Worm (Caenorhabditis elegans) whole organism, young adult: ENCODE data around the gene nekl-4.

Experiments
- C17E4.6 ChIP-seq: fragments of 200-800 bp; sonication (Bioruptor generic); IDR thresholded peaks from 2 replicates; pipeline ENCODE4 v1.3.6; 2022; ENCODE audit warnings: missing genetic modification reagents, missing genetic modification characterization, missing compliant biosample characterization
- F10E7.11 ChIP-seq: sonication (generic microtip); optimal IDR thresholded peaks from 2 replicates; lab custom pipeline; 2017; ENCODE audit warnings: mild to moderate bottlenecking, missing genetic modification characterization, moderate library complexity, missing compliant biosample characterization
- F23B12.7 ChIP-seq: sonication (generic microtip); optimal IDR thresholded peaks from 2 replicates; lab custom pipeline; 2017; ENCODE audit warnings: missing genetic modification characterization, mild to moderate bottlenecking, missing compliant biosample characterization, antibody characterized with exemption, moderate library complexity; ENCODE audit not compliant: insufficient read depth
- F39B2.1 ChIP-seq: fragments of 200-800 bp; sonication (Bioruptor generic); IDR thresholded peaks from 2 replicates; pipeline ENCODE4 v1.3.6; 2022; ENCODE audit warnings: missing genetic modification reagents, missing genetic modification characterization, missing compliant biosample characterization
- F49E8.2 ChIP-seq: sonication (generic microtip); optimal IDR thresholded peaks from 3 replicates; lab custom pipeline; 2017; ENCODE audit warnings: missing genetic modification characterization, mild to moderate bottlenecking, missing compliant biosample characterization, antibody characterized with exemption, moderate library complexity; ENCODE audit not compliant: insufficient read depth
- F52B5.7 ChIP-seq: sonication (generic microtip); optimal IDR thresholded peaks from 2 replicates; lab custom pipeline; 2016; ENCODE audit warnings: mild to moderate bottlenecking, missing genetic modification characterization, missing compliant biosample characterization
- F55B11.4 ChIP-seq: sonication (generic microtip); optimal IDR thresholded peaks from 2 replicates; lab custom pipeline; 2016; ENCODE audit warnings: missing compliant biosample characterization, missing genetic modification characterization, borderline replicate concordance; ENCODE audit not compliant: insufficient read depth
- F57A8.1 ChIP-seq: fragments of 200-800 bp; sonication (Bioruptor generic); optimal IDR thresholded peaks from 2 replicates; lab custom pipeline; 2018; ENCODE audit warnings: mild to moderate bottlenecking, missing genetic modification characterization, moderate library complexity, missing compliant biosample characterization
- K11D2.4 ChIP-seq: fragments of 200-800 bp; sonication (Bioruptor generic); IDR thresholded peaks from 2 replicates; pipeline ENCODE4 v1.3.6; 2022; ENCODE audit warnings: missing genetic modification reagents, missing genetic modification characterization, missing compliant biosample characterization
- Y53G8AR.9 ChIP-seq: fragments of 200-800 bp; sonication (Bioruptor generic); conservative IDR thresholded peaks from 2 replicates; pipeline ENCODE4 v1.3.6; 2022; ENCODE audit warnings: missing genetic modification reagents, missing genetic modification characterization, missing compliant biosample characterization
- aptf-3 ChIP-seq: fragments of 200-800 bp; sonication (Bioruptor generic); IDR thresholded peaks from 2 replicates; pipeline ENCODE4 v1.3.6; 2022; ENCODE audit warnings: missing genetic modification characterization, missing compliant biosample characterization
- athp-1 ChIP-seq: sonication (generic microtip); optimal IDR thresholded peaks from 2 replicates; lab custom pipeline; 2017; ENCODE audit warnings: mild to moderate bottlenecking, missing genetic modification characterization, missing compliant biosample characterization
- attf-3 ChIP-seq: fragments of 200-800 bp; sonication (Bioruptor generic); conservative IDR thresholded peaks from 2 replicates; pipeline ENCODE4 v1.3.6; 2022; ENCODE audit warnings: missing genetic modification reagents, missing genetic modification characterization, missing compliant biosample characterization
- attf-5 ChIP-seq: fragments of 200-800 bp; sonication (Bioruptor generic); optimal IDR thresholded peaks from 2 replicates; lab custom pipeline; 2018; ENCODE audit warnings: mild to moderate bottlenecking, missing genetic modification characterization, missing compliant biosample characterization
- bed-2 ChIP-seq: fragments of 200-800 bp; sonication (Bioruptor generic); IDR thresholded peaks from 2 replicates; pipeline ENCODE4 v1.3.6; 2022; ENCODE audit warnings: missing genetic modification reagents, missing genetic modification characterization, missing compliant biosample characterization
- cebp-2 ChIP-seq: fragments of 200-800 bp; sonication (Bioruptor generic); IDR thresholded peaks from 2 replicates; pipeline ENCODE4 v1.3.6; 2022; ENCODE audit warnings: missing genetic modification characterization, missing compliant biosample characterization
- ceh-100 ChIP-seq: fragments of 200-800 bp; sonication (Bioruptor generic); IDR thresholded peaks from 2 replicates; pipeline ENCODE4 v1.3.6; 2022; ENCODE audit warnings: missing genetic modification reagents, missing genetic modification characterization, missing compliant biosample characterization
- ceh-27 ChIP-seq: fragments of 200-800 bp; sonication (Bioruptor generic); optimal IDR thresholded peaks from 2 replicates; lab custom pipeline; 2018; ENCODE audit warnings: mild to moderate bottlenecking, missing genetic modification characterization, moderate library complexity, missing compliant biosample characterization
- ceh-79 ChIP-seq: sonication (generic microtip); optimal IDR thresholded peaks from 2 replicates; lab custom pipeline; 2017; ENCODE audit warnings: mild to moderate bottlenecking, missing genetic modification characterization, missing compliant biosample characterization
- ekl-4 ChIP-seq: fragments of 200-800 bp; sonication (Bioruptor generic); IDR thresholded peaks from 2 replicates; pipeline ENCODE4 v1.3.6; 2022; ENCODE audit warnings: missing genetic modification reagents, missing genetic modification characterization, missing compliant biosample characterization
- ets-4 ChIP-seq: fragments of 200-800 bp; sonication (Bioruptor generic); optimal IDR thresholded peaks from 2 replicates; lab custom pipeline; 2018; ENCODE audit warnings: mild to moderate bottlenecking, missing genetic modification characterization, missing compliant biosample characterization
- fkh-3 ChIP-seq: sonication (generic microtip); optimal IDR thresholded peaks from 2 replicates; lab custom pipeline; 2016; ENCODE audit warnings: mild to moderate bottlenecking, missing genetic modification characterization, missing compliant biosample characterization
- hmg-20 ChIP-seq: fragments of 200-800 bp; sonication (Bioruptor generic); IDR thresholded peaks from 2 replicates; pipeline ENCODE4 v1.3.6; 2022; ENCODE audit warnings: missing genetic modification reagents, missing genetic modification characterization, missing compliant biosample characterization
- hrde-1 ChIP-seq: sonication (generic microtip); optimal IDR thresholded peaks from 2 replicates; lab custom pipeline; 2016; ENCODE audit warnings: missing genetic modification characterization, mild to moderate bottlenecking, missing compliant biosample characterization, moderate library complexity, missing genotype, missing genetic modification reagents, borderline replicate concordance
- hsf-1 ChIP-seq: fragments of 200-800 bp; sonication (Bioruptor generic); IDR thresholded peaks from 2 replicates; pipeline ENCODE4 v1.3.6; 2022; ENCODE audit warnings: missing genetic modification reagents, missing genetic modification characterization, missing compliant biosample characterization
- let-526 ChIP-seq: fragments of 200-800 bp; sonication (Bioruptor generic); IDR thresholded peaks from 2 replicates; pipeline ENCODE4 v1.3.6; 2022; ENCODE audit warnings: missing genetic modification reagents, missing genetic modification characterization, missing compliant biosample characterization
- lir-1 ChIP-seq: fragments of 200-800 bp; sonication (Bioruptor generic); conservative IDR thresholded peaks from 2 replicates; pipeline ENCODE4 v1.3.6; 2022; ENCODE audit warnings: missing genetic modification reagents, missing genetic modification characterization, missing compliant biosample characterization
- lsy-27 ChIP-seq: sonication (generic microtip); optimal IDR thresholded peaks from 2 replicates; lab custom pipeline; 2017; ENCODE audit warnings: missing genetic modification characterization, mild to moderate bottlenecking, missing compliant biosample characterization, antibody characterized with exemption, missing genotype, borderline replicate concordance; ENCODE audit not compliant: insufficient read depth
- madf-3 ChIP-seq: fragments of 200-800 bp; sonication (Bioruptor generic); IDR thresholded peaks from 2 replicates; pipeline ENCODE4 v1.3.6; 2022; ENCODE audit warnings: missing genetic modification reagents, missing genetic modification characterization, missing compliant biosample characterization
- madf-6 ChIP-seq: fragments of 200-800 bp; sonication (Bioruptor generic); IDR thresholded peaks from 2 replicates; pipeline ENCODE4 v1.3.6; 2022; ENCODE audit warnings: missing genetic modification reagents, missing genetic modification characterization, missing compliant biosample characterization
- mxl-1 ChIP-seq: sonication (generic microtip); optimal IDR thresholded peaks from 2 replicates; lab custom pipeline; 2016; ENCODE audit warnings: missing genetic modification characterization, missing compliant biosample characterization
- nfya-1 ChIP-seq: sonication (generic microtip); optimal IDR thresholded peaks from 2 replicates; lab custom pipeline; 2017; ENCODE audit warnings: antibody characterized with exemption, missing compliant biosample characterization, missing genetic modification characterization, borderline replicate concordance; ENCODE audit not compliant: insufficient read depth
- nfyb-1 ChIP-seq: fragments of 200-800 bp; sonication (Bioruptor generic); IDR thresholded peaks from 2 replicates; pipeline ENCODE4 v1.3.6; 2022; ENCODE audit warnings: missing genetic modification reagents, missing genetic modification characterization, missing compliant biosample characterization
- nhr-179 ChIP-seq: sonication (generic microtip); optimal IDR thresholded peaks from 2 replicates; lab custom pipeline; 2016; ENCODE audit warnings: mild to moderate bottlenecking, missing genetic modification characterization, missing compliant biosample characterization
- nhr-90 ChIP-seq: sonication (generic microtip); optimal IDR thresholded peaks from 2 replicates; lab custom pipeline; 2016; ENCODE audit warnings: missing genotype, mild to moderate bottlenecking, missing genetic modification characterization, missing compliant biosample characterization
- rec-8 ChIP-seq, 2 experiments: sonication (generic microtip); optimal IDR thresholded peaks; 2 replicates each; lab custom pipeline; 2016; ENCODE audit warnings: mild to moderate bottlenecking in 2 of 2, missing genetic modification characterization in 2 of 2, missing genetic modification reagents in 2 of 2, missing genotype in 2 of 2, missing biosample characterization in 1 of 2, missing compliant biosample characterization in 1 of 2, moderate library complexity in 1 of 2
- repo-1 ChIP-seq: sonication (generic microtip); optimal IDR thresholded peaks from 2 replicates; lab custom pipeline; 2017; ENCODE audit warnings: mild to moderate bottlenecking, missing genetic modification characterization, missing compliant biosample characterization
- tbx-9 ChIP-seq: sonication (generic microtip); optimal IDR thresholded peaks from 2 replicates; lab custom pipeline; 2016; ENCODE audit warnings: borderline replicate concordance, missing genetic modification characterization, inconsistent platforms, missing compliant biosample characterization
- tlf-1 ChIP-seq: fragments of 200-800 bp; sonication (Bioruptor generic); optimal IDR thresholded peaks from 2 replicates; lab custom pipeline; 2018; ENCODE audit warnings: mild to moderate bottlenecking, missing genetic modification characterization, missing compliant biosample characterization
- xnd-1 ChIP-seq: sonication (generic microtip); optimal IDR thresholded peaks from 2 replicates; lab custom pipeline; 2016; ENCODE audit warnings: missing genotype, missing genetic modification reagents, missing genetic modification characterization, missing compliant biosample characterization
- zfh-2 ChIP-seq: fragments of 200-800 bp; sonication (Bioruptor generic); conservative IDR thresholded peaks from 2 replicates; pipeline ENCODE4 v1.3.6; 2022; ENCODE audit warnings: missing genetic modification reagents, missing genetic modification characterization, missing compliant biosample characterization
- zim-3 ChIP-seq: sonication (generic microtip); optimal IDR thresholded peaks from 2 replicates; lab custom pipeline; 2017; ENCODE audit warnings: mild to moderate bottlenecking, missing genetic modification characterization, moderate library complexity, missing compliant biosample characterization
- ztf-22 ChIP-seq: fragments of 200-800 bp; sonication (Bioruptor generic); optimal IDR thresholded peaks from 2 replicates; lab custom pipeline; 2018; ENCODE audit warnings: mild to moderate bottlenecking, missing genetic modification characterization, moderate library complexity, missing compliant biosample characterization
- ztf-6 ChIP-seq: fragments of 200-800 bp; sonication (Bioruptor generic); IDR thresholded peaks from 2 replicates; pipeline ENCODE4 v1.3.6; 2022; ENCODE audit warnings: missing genetic modification reagents, missing genetic modification characterization, missing compliant biosample characterization

Gene nekl-4

DNA sequence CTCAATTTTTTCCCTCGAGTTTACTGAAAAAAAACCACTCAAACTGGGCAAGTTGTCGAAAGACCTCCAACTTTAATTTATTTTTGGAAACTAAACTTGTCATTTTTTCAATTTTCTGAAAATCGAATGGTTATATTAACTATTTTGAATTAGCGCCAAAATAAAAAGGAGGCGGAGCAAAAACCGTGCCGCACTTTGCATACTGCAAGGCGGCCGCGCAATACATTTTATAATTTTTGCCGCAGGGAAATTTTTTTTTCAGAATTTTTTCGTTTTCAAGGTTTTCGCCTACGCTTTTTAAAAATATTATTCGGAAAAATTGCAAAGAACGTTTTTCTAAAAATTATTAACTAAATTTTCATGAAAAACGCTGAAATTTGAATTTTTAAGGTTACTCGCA lies 13.7 kb downstream of the nekl-4 start (continued):
- no peak for TF ChIP-seq C17E4.6
- TF ChIP-seq tbx-9 (tag; lab: Kevin White, UChicago) = no peak
- no peak for TF ChIP-seq let-526 (GFP tag; lab: Robert Waterston, UW)
- peak; percentile 6 for TF ChIP-seq xnd-1 (tag; lab: Kevin White, UChicago)
- TF ChIP-seq madf-6 (GFP tag; lab: Robert Waterston, UW) = peak; percentile 69; the same call in 1 of the 2 replicates
- TF ChIP-seq nfya-1 (tag; lab: Kevin White, UChicago) = no peak
- no peak for TF ChIP-seq rec-8 (tag; optimal IDR thresholded peaks at IDR 0.05; lab: Kevin White, UChicago)
- no peak for TF ChIP-seq ets-4
- no peak for TF ChIP-seq F23B12.7 (tag; lab: Kevin White, UChicago)
- TF ChIP-seq attf-5 (GFP tag; lab: Kevin White, UChicago) = no peak
- no peak for TF ChIP-seq madf-3 (GFP tag; lab: Robert Waterston, UW)
- TF ChIP-seq F10E7.11 (tag; lab: Kevin White, UChicago) = no peak
- TF ChIP-seq nfyb-1 (GFP tag; lab: Robert Waterston, UW) = no peak
- no peak for TF ChIP-seq bed-2 (GFP tag; lab: Robert Waterston, UW)
- no peak for TF ChIP-seq fkh-3 (tag; lab: Kevin White, UChicago)
- no peak for TF ChIP-seq mxl-1 (tag; lab: Kevin White, UChicago)
- no peak for TF ChIP-seq F55B11.4 (tag; lab: Kevin White, UChicago)
- TF ChIP-seq F49E8.2 = no peak
- TF ChIP-seq lir-1 (GFP tag; lab: Robert Waterston, UW) = no peak
- TF ChIP-seq ztf-6 (GFP tag; lab: Robert Waterston, UW) = no peak
- TF ChIP-seq cebp-2 (GFP tag; lab: Robert Waterston, UW) = no peak
- TF ChIP-seq zim-3 (tag; lab: Kevin White, UChicago) = no peak
- no peak for TF ChIP-seq zfh-2 (GFP tag; lab: Robert Waterston, UW)
- no peak for TF ChIP-seq F39B2.1 (GFP tag; lab: Robert Waterston, UW)
- TF ChIP-seq athp-1 (tag; lab: Kevin White, UChicago) = no peak
- TF ChIP-seq ceh-100 (GFP tag; lab: Robert Waterston, UW) = peak; percentile 19; the same call in 1 of the 2 replicates
- TF ChIP-seq aptf-3 (GFP tag; lab: Robert Waterston, UW) = no peak
- no peak for TF ChIP-seq hmg-20 (GFP tag; lab: Robert Waterston, UW)
- no peak for TF ChIP-seq nhr-90 (tag; lab: Kevin White, UChicago)
- no peak for TF ChIP-seq ceh-79
- no peak for TF ChIP-seq nhr-179 (tag; lab: Kevin White, UChicago)
- TF ChIP-seq ztf-22 = no peak
- no peak for TF ChIP-seq F52B5.7
- TF ChIP-seq repo-1 (tag; lab: Kevin White, UChicago) = no peak
- TF ChIP-seq Y53G8AR.9 = no peak
- TF ChIP-seq tlf-1 (GFP tag; lab: Kevin White, UChicago) = no peak
- TF ChIP-seq ekl-4 (GFP tag; lab: Robert Waterston, UW) = no peak
- no peak for TF ChIP-seq lsy-27
- TF ChIP-seq attf-3 (GFP tag; lab: Robert Waterston, UW) = peak; percentile 54; the same call in 1 of the 2 replicates
- no peak for TF ChIP-seq ceh-27
- no peak for TF ChIP-seq hsf-1 (GFP tag; lab: Robert Waterston, UW)
- no peak for TF ChIP-seq K11D2.4 (GFP tag; lab: Robert Waterston, UW)
- TF ChIP-seq hrde-1 (tag; lab: Kevin White, UChicago) = no peak
- TF ChIP-seq F57A8.1 (GFP tag; lab: Kevin White, UChicago) = no peak
